Fruit fly (Drosophila melanogaster): Measurements from ENCODE around the gene Neos.

Neos gene

DNA sequence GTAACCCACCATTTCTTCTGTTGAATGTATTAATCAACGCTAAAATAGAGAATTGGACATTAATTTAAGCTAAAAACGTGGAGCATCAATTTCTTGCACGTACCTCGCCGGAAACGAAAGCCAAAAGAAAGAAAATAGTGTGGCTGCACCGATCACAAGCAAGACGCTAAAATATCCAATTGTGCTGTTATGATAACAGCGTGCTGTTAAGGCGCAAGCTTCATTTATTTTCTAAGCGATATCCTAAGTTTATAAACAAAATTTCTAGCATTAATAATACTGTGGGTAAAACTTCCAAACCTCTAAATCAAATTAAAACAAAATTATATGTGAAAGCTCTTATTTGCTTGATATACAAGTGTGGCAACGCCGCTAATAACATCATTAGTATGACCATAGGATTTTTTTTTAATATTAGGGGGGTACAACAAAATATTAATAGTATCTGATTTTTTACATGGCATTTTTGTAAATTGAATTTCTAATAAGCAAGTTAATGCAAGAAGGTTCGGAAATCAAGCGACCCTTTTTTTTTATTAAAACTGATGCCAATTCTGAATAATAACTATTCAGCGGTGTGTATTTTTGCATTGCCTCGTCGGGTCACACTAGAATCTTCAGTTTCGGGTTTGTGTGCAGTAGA lies at the start of gene Neos, which contains the start of gene RpL18 (continued):
- TF ChIP-seq ATbp (GFP tag; optimal IDR thresholded peaks at IDR 0.05) (peak; percentile 61), sim (GFP tag; IDR thresholded peaks at IDR 0.05) (peak; percentile 47; the same call in 1 of the 2 replicates), BEAF-32 (GFP tag; optimal IDR thresholded peaks at IDR 0.05) (peak; percentile 46), zen (tag; optimal IDR thresholded peaks at IDR 0.05) (peak; percentile 63), stwl (tag; optimal IDR thresholded peaks at IDR 0.05) (peak; percentile 81), Gug (GFP tag; IDR thresholded peaks at IDR 0.05) (0 out of 4 replicates have a peak, but pooled peaks have one; percentile 26), sens (GFP tag) (peak; percentile 95), CG1233 (GFP tag; optimal IDR thresholded peaks at IDR 0.05) (peak; percentile 82), Antp (GFP tag; optimal IDR thresholded peaks at IDR 0.05) (peak; percentile 51), CG15696 (tag; optimal IDR thresholded peaks at IDR 0.05) (peak; percentile 14), CG12299 (tag; optimal IDR thresholded peaks at IDR 0.05) (peak; percentile 59), MESR4 (GFP tag; optimal IDR thresholded peaks at IDR 0.05) (peak; percentile 98), vnd (GFP tag; IDR thresholded peaks at IDR 0.05; ENCODE audit: partially characterized antibody) (no peak), CG8290 (GFP tag; optimal IDR thresholded peaks at IDR 0.05) (peak; percentile 56), CG8290 (tag; optimal IDR thresholded peaks at IDR 0.05) (peak; percentile 11 to 86), CG1647 (GFP tag; optimal IDR thresholded peaks at IDR 0.05) (peak; percentile 23), CG33213 (GFP tag; optimal IDR thresholded peaks at IDR 0.05) (peak; percentile 77), crp (GFP tag; optimal IDR thresholded peaks at IDR 0.05) (peak in 1 of 2 experiments; percentile 31), gce (GFP tag; IDR thresholded peaks at IDR 0.05) (peak; percentile 75; the same call in 2 of the 3 replicates), CG12391 (tag; optimal IDR thresholded peaks at IDR 0.05) (peak; percentile 86), E2f1 (GFP tag; IDR thresholded peaks at IDR 0.05) (peak; percentile 42; the same call in 1 of the 2 replicates), CG10274 (GFP tag; optimal IDR thresholded peaks at IDR 0.05) (peak; percentile 56), Lpt (GFP tag; optimal IDR thresholded peaks at IDR 0.05) (no peak), D19B (GFP tag; optimal IDR thresholded peaks at IDR 0.05) (peak; percentile 34), Rx (GFP tag; IDR thresholded peaks at IDR 0.05) (peak; percentile 51; the same call in 1 of the 2 replicates), psq (GFP tag; optimal IDR thresholded peaks at IDR 0.05) (peak; percentile 2), twi (tag; optimal IDR thresholded peaks at IDR 0.05) (peak; percentile 42), nmo (GFP tag; optimal IDR thresholded peaks at IDR 0.05) (peak; percentile 72), CG2129 (GFP tag; IDR thresholded peaks at IDR 0.05; ENCODE audit: partially characterized antibody) (no peak), ttk (GFP tag; IDR thresholded peaks at IDR 0.05) (peak; percentile 23; the same call in 1 of the 2 replicates), unpg (GFP tag; optimal IDR thresholded peaks at IDR 0.05) (peak; percentile 72), CG9727 (GFP tag; optimal IDR thresholded peaks at IDR 0.05) (peak; percentile 90), CG4730 (GFP tag; IDR thresholded peaks at IDR 0.05) (peak; percentile 23; the same call in 1 of the 2 replicates), CG6813 (GFP tag; optimal IDR thresholded peaks at IDR 0.05) (peak; percentile 71), mam (GFP tag; optimal IDR thresholded peaks at IDR 0.05) (peak; percentile 39), wor (GFP tag; IDR thresholded peaks at IDR 0.05) (no peak), CG17328 (GFP tag; IDR thresholded peaks at IDR 0.05) (peak; percentile 52), gt (GFP tag; IDR thresholded peaks at IDR 0.05) (no peak), CG3281 (GFP tag; optimal IDR thresholded peaks at IDR 0.05) (peak; percentile 85), slbo (GFP tag; IDR thresholded peaks at IDR 0.05) (peak; percentile 64), Dll (GFP tag; IDR thresholded peaks at IDR 0.05; ENCODE audit: partially characterized antibody) (0 out of 4 replicates have a peak, but pooled peaks have one; percentile 41), CG9876 (GFP tag; optimal IDR thresholded peaks at IDR 0.05) (peak; percentile 43), usp (GFP tag; optimal IDR thresholded peaks at IDR 0.05) (no peak), CG33557 (GFP tag; optimal IDR thresholded peaks at IDR 0.05) (peak; percentile 71), br (optimal IDR thresholded peaks at IDR 0.05) (no peak), danr (GFP tag; IDR thresholded peaks at IDR 0.05) (no peak), nom (GFP tag; optimal IDR thresholded peaks at IDR 0.05) (peak; percentile 82), Dip2 (GFP tag; IDR thresholded peaks at IDR 0.05) (no peak), nerfin-2 (GFP tag; IDR thresholded peaks at IDR 0.05; ENCODE audit: partially characterized antibody) (no peak), CG16863 (GFP tag; optimal IDR thresholded peaks at IDR 0.05) (peak; percentile 55)

Data from whole organism, embryonic.